Fruit fly (Drosophila melanogaster) whole organism, embryonic: ENCODE results near the gene tub.

Source experiments
- Atf-2 ChIP-seq: fragments of 200-800 bp; sonication (Bioruptor generic); optimal IDR thresholded peaks from 2 replicates; lab custom pipeline; 2016; ENCODE audit warnings: missing biosample characterization, missing genetic modification characterization
- B-H1 ChIP-seq: fragments of 200-800 bp; sonication (Bioruptor generic); IDR thresholded peaks from 3 replicates; pipeline ENCODE4 v1.3.6; 2022; ENCODE audit warnings: missing biosample characterization, missing genetic modification characterization
- Bteb2 ChIP-seq: fragments of 200-800 bp; sonication (Bioruptor generic); optimal IDR thresholded peaks from 2 replicates; lab custom pipeline; 2016; ENCODE audit warnings: missing biosample characterization, missing genetic modification characterization
- CG10543 ChIP-seq: fragments of 200-800 bp; sonication (Bioruptor generic); optimal IDR thresholded peaks from 3 replicates; lab custom pipeline; 2017; ENCODE audit warnings: missing biosample characterization, mild to moderate bottlenecking, missing genetic modification characterization, moderate library complexity
- CG10565 ChIP-seq: fragments of 200-800 bp; sonication (Bioruptor generic); optimal IDR thresholded peaks from 3 replicates; lab custom pipeline; 2016; ENCODE audit warnings: missing biosample characterization, mild to moderate bottlenecking, missing genetic modification characterization
- CG11093 ChIP-seq: fragments of 200-800 bp; sonication (Bioruptor generic); IDR thresholded peaks from 3 replicates; pipeline ENCODE4 v1.3.6; 2022; ENCODE audit warnings: missing biosample characterization, missing genetic modification characterization
- CG11398 ChIP-seq: fragments of 200-800 bp; sonication (Bioruptor generic); optimal IDR thresholded peaks from 2 replicates; lab custom pipeline; 2016; ENCODE audit warnings: missing biosample characterization, missing genetic modification characterization
- CG11696 ChIP-seq: fragments of 200-800 bp; sonication (Bioruptor generic); IDR thresholded peaks from 2 replicates; pipeline ENCODE4 v1.3.6; 2022; ENCODE audit warnings: missing biosample characterization, missing genetic modification characterization
- CG12219 ChIP-seq: fragments of 200-800 bp; sonication (Bioruptor generic); optimal IDR thresholded peaks from 3 replicates; lab custom pipeline; 2018; ENCODE audit warnings: missing biosample characterization, mild to moderate bottlenecking, missing genetic modification characterization
- CG12391 ChIP-seq: fragments of 200-800 bp; sonication (Bioruptor generic); optimal IDR thresholded peaks from 3 replicates; lab custom pipeline; 2018; ENCODE audit warnings: missing biosample characterization, mild to moderate bottlenecking, missing genetic modification characterization, moderate library complexity
- CG13624 ChIP-seq: fragments of 200-800 bp; sonication (Bioruptor generic); optimal IDR thresholded peaks from 2 replicates; lab custom pipeline; 2016; ENCODE audit warnings: missing biosample characterization, missing genetic modification characterization
- CG13894 ChIP-seq: fragments of 200-800 bp; sonication (Bioruptor generic); optimal IDR thresholded peaks from 3 replicates; lab custom pipeline; 2018; ENCODE audit warnings: missing biosample characterization, mild to moderate bottlenecking, missing genetic modification characterization, moderate library complexity
- CG14710 ChIP-seq: fragments of 200-800 bp; sonication (Bioruptor generic); optimal IDR thresholded peaks from 3 replicates; lab custom pipeline; 2019; ENCODE audit warnings: missing biosample characterization, mild to moderate bottlenecking, missing genetic modification characterization, moderate library complexity
- CG1529 ChIP-seq: fragments of 200-800 bp; sonication (Bioruptor generic); optimal IDR thresholded peaks from 3 replicates; lab custom pipeline; 2018; ENCODE audit warnings: missing biosample characterization, missing genetic modification characterization
- CG18599 ChIP-seq: fragments of 200-800 bp; sonication (Bioruptor generic); optimal IDR thresholded peaks from 3 replicates; lab custom pipeline; 2017; ENCODE audit warnings: missing biosample characterization, missing genetic modification characterization, mild to moderate bottlenecking, moderate library complexity, missing genetic modification reagents
- CG18619 ChIP-seq: fragments of 200-800 bp; sonication (Bioruptor generic); optimal IDR thresholded peaks from 3 replicates; lab custom pipeline; 2017; ENCODE audit warnings: missing biosample characterization, mild to moderate bottlenecking, missing genetic modification characterization
- CG2678 ChIP-seq: fragments of 200-800 bp; sonication (Bioruptor generic); optimal IDR thresholded peaks from 3 replicates; lab custom pipeline; 2019; ENCODE audit warnings: missing biosample characterization, mild to moderate bottlenecking, missing genetic modification characterization, moderate library complexity
- CG30403 ChIP-seq: fragments of 200-800 bp; sonication (Bioruptor generic); optimal IDR thresholded peaks from 3 replicates; lab custom pipeline; 2016; ENCODE audit warnings: missing biosample characterization, missing genetic modification characterization
- CG31441 ChIP-seq: fragments of 200-800 bp; sonication (Bioruptor generic); IDR thresholded peaks from 2 replicates; pipeline ENCODE4 v1.3.6; 2022; ENCODE audit warnings: missing biosample characterization, missing genetic modification characterization
- CG33213 ChIP-seq: fragments of 200-800 bp; sonication (Bioruptor generic); optimal IDR thresholded peaks from 3 replicates; lab custom pipeline; 2016; ENCODE audit warnings: missing biosample characterization, missing genetic modification characterization
- CG4617 ChIP-seq: fragments of 200-800 bp; sonication (Bioruptor generic); optimal IDR thresholded peaks from 3 replicates; lab custom pipeline; 2016; ENCODE audit warnings: missing biosample characterization, missing genetic modification characterization, borderline replicate concordance
- CG6654 ChIP-seq: fragments of 200-800 bp; sonication (Bioruptor generic); optimal IDR thresholded peaks from 2 replicates; lab custom pipeline; 2017; ENCODE audit warnings: missing biosample characterization, mild to moderate bottlenecking, missing genetic modification characterization
- D19B ChIP-seq: fragments of 200-800 bp; sonication (Bioruptor generic); optimal IDR thresholded peaks from 2 replicates; lab custom pipeline; 2017; ENCODE audit warnings: missing biosample characterization, mild to moderate bottlenecking, missing genetic modification characterization
- Dek ChIP-seq: fragments of 200-800 bp; sonication (Bioruptor generic); optimal IDR thresholded peaks from 3 replicates; lab custom pipeline; 2019; ENCODE audit warnings: missing biosample characterization, mild to moderate bottlenecking, missing genetic modification characterization, moderate library complexity
- Dfd ChIP-seq, 2 experiments: fragments of >200 bp; optimal IDR thresholded peaks; 2 replicates each; lab custom pipeline; 2017; ENCODE audit warnings: missing biosample characterization in 2 of 2, missing genetic modification characterization in 2 of 2
- Dip3 ChIP-seq: fragments of 200-800 bp; sonication (Bioruptor generic); optimal IDR thresholded peaks from 3 replicates; lab custom pipeline; 2016; ENCODE audit warnings: missing biosample characterization, missing genetic modification characterization
- Ets97D ChIP-seq: fragments of 200-800 bp; sonication (Bioruptor generic); optimal IDR thresholded peaks from 3 replicates; lab custom pipeline; 2016; ENCODE audit warnings: missing biosample characterization, missing genetic modification characterization
- HmgZ ChIP-seq: fragments of 200-800 bp; sonication (Bioruptor generic); optimal IDR thresholded peaks from 2 replicates; lab custom pipeline; 2018; ENCODE audit warnings: missing biosample characterization, mild to moderate bottlenecking, missing genetic modification characterization
- Mad ChIP-seq: fragments of 200-800 bp; sonication (Bioruptor generic); optimal IDR thresholded peaks from 2 replicates; lab custom pipeline; 2016; ENCODE audit warnings: missing biosample characterization, missing genetic modification characterization
- NC2α ChIP-seq: fragments of 200-800 bp; sonication (Bioruptor generic); optimal IDR thresholded peaks from 2 replicates; lab custom pipeline; 2016; ENCODE audit warnings: missing biosample characterization, missing genetic modification characterization
- PHDP ChIP-seq: fragments of 200-800 bp; sonication (Bioruptor generic); optimal IDR thresholded peaks from 3 replicates; lab custom pipeline; 2018; ENCODE audit warnings: missing biosample characterization, mild to moderate bottlenecking, missing genetic modification characterization, moderate library complexity
- Taf1 ChIP-seq: fragments of 200-800 bp; sonication (Bioruptor generic); IDR thresholded peaks from 2 replicates; pipeline ENCODE4 v1.3.6; 2022; ENCODE audit warnings: missing biosample characterization, missing genetic modification characterization
- Xbp1 ChIP-seq: fragments of 200-800 bp; sonication (Bioruptor generic); optimal IDR thresholded peaks from 3 replicates; lab custom pipeline; 2016; ENCODE audit warnings: missing biosample characterization, mild to moderate bottlenecking, missing genetic modification characterization
- amos ChIP-seq: fragments of 200-800 bp; sonication (Bioruptor generic); IDR thresholded peaks from 2 replicates; pipeline ENCODE4 v1.3.6; 2022; ENCODE audit warnings: missing biosample characterization, missing genetic modification characterization; ENCODE audit not compliant: partially characterized antibody
- ara ChIP-seq: fragments of 200-800 bp; sonication (Bioruptor generic); IDR thresholded peaks from 2 replicates; pipeline ENCODE4 v1.3.6; 2022; ENCODE audit warnings: missing biosample characterization, missing genetic modification characterization
- danr ChIP-seq: fragments of 200-800 bp; sonication (Bioruptor generic); IDR thresholded peaks from 2 replicates; pipeline ENCODE4 v1.3.6; 2022; ENCODE audit warnings: missing biosample characterization, missing genetic modification characterization
- ems ChIP-seq: fragments of 200-800 bp; sonication (Bioruptor generic); optimal IDR thresholded peaks from 3 replicates; lab custom pipeline; 2016; ENCODE audit warnings: missing biosample characterization, missing genetic modification characterization
- eyg ChIP-seq: fragments of 200-800 bp; sonication (Bioruptor generic); optimal IDR thresholded peaks from 3 replicates; lab custom pipeline; 2016; ENCODE audit warnings: missing biosample characterization, missing genetic modification characterization
- h ChIP-seq: fragments of >200 bp; optimal IDR thresholded peaks from 2 replicates; lab custom pipeline; 2017
- hth ChIP-seq: fragments of >200 bp; optimal IDR thresholded peaks from 2 replicates; lab custom pipeline; 2017; ENCODE audit warnings: inconsistent platforms
- kay ChIP-seq: fragments of 200-800 bp; sonication (Bioruptor generic); optimal IDR thresholded peaks from 2 replicates; lab custom pipeline; 2016; ENCODE audit warnings: missing biosample characterization, missing genetic modification characterization
- klu ChIP-seq: fragments of 200-800 bp; sonication (Bioruptor generic); IDR thresholded peaks from 2 replicates; pipeline ENCODE4 v1.3.6; 2022; ENCODE audit warnings: missing biosample characterization, missing genetic modification characterization
- knrl ChIP-seq: fragments of 200-800 bp; sonication (Bioruptor generic); IDR thresholded peaks from 3 replicates; pipeline ENCODE4 v1.3.6; 2022; ENCODE audit warnings: missing biosample characterization, missing genetic modification characterization; ENCODE audit not compliant: partially characterized antibody
- sd ChIP-seq: fragments of 200-800 bp; sonication (Bioruptor generic); optimal IDR thresholded peaks from 3 replicates; lab custom pipeline; 2018; ENCODE audit warnings: missing biosample characterization, mild to moderate bottlenecking, missing genetic modification characterization, moderate library complexity
- sens-2 ChIP-seq: fragments of 200-800 bp; sonication (Bioruptor generic); IDR thresholded peaks from 2 replicates; pipeline ENCODE4 v1.3.6; 2022; ENCODE audit warnings: missing biosample characterization, missing genetic modification characterization
- sisA ChIP-seq: fragments of 200-800 bp; sonication (Bioruptor generic); IDR thresholded peaks from 2 replicates; pipeline ENCODE4 v1.3.6; 2022; ENCODE audit warnings: missing biosample characterization, missing genetic modification characterization
- ssp ChIP-seq: fragments of 200-800 bp; sonication (Bioruptor generic); IDR thresholded peaks from 2 replicates; pipeline ENCODE4 v1.3.6; 2022; ENCODE audit warnings: missing biosample characterization, missing genetic modification characterization
- trh ChIP-seq: fragments of 200-800 bp; sonication (Bioruptor generic); optimal IDR thresholded peaks from 2 replicates; lab custom pipeline; 2016; ENCODE audit warnings: missing biosample characterization, missing genetic modification characterization
- tup ChIP-seq: fragments of 200-800 bp; sonication (Bioruptor generic); optimal IDR thresholded peaks from 2 replicates; lab custom pipeline; 2016; ENCODE audit warnings: missing biosample characterization, mild to moderate bottlenecking, missing genetic modification characterization, moderate library complexity
- unc-4 ChIP-seq: fragments of 200-800 bp; sonication (Bioruptor generic); IDR thresholded peaks from 2 replicates; pipeline ENCODE4 v1.3.6; 2022; ENCODE audit warnings: missing biosample characterization, missing genetic modification characterization; ENCODE audit not compliant: partially characterized antibody

Gene tub

dm6 chr3R:4402884-4403705, 15.6 kb downstream of the tub start, which contains the start of gene lost (continued):
- TF ChIP-seq unc-4 (GFP tag; lab: Robert Waterston, UW) (peak; percentile 97), CG30403 (GFP tag; lab: Kevin White, UChicago) (no peak), CG31441 (peak; percentile 34; the same call in 1 of the 2 replicates), CG12219 (GFP tag; lab: Kevin White, UChicago) (peak; percentile 1), ara (GFP tag; lab: Robert Waterston, UW) (peak; percentile 51; the same call in 1 of the 2 replicates), CG1529 (GFP tag; lab: Kevin White, UChicago) (no peak), trh (GFP tag; lab: Kevin White, UChicago) (no peak), ssp (GFP tag; lab: Robert Waterston, UW) (peak; percentile 89), CG10565 (GFP tag; lab: Kevin White, UChicago) (no peak), CG18619 (GFP tag; lab: Kevin White, UChicago) (no peak), eyg (GFP tag; lab: Kevin White, UChicago) (peak; percentile 2), ems (GFP tag; lab: Kevin White, UChicago) (peak; percentile 8), CG11093 (no peak), Taf1 (no peak), CG12391 (tag; lab: Kevin White, UChicago) (peak; percentile 58), sisA (GFP tag; lab: Robert Waterston, UW) (no peak), NC2α (GFP tag; lab: Kevin White, UChicago) (no peak), B-H1 (GFP tag; lab: Robert Waterston, UW) (no peak; the same call in 2 of the 3 replicates), CG13894 (tag; lab: Kevin White, UChicago) (peak; percentile 61), D19B (GFP tag; lab: Kevin White, UChicago) (peak; percentile 16), CG18599 (peak; percentile 15), h (lab: Kevin White, UChicago) (no peak), Dek (tag; lab: Kevin White, UChicago) (peak; percentile 34), klu (GFP tag; lab: Robert Waterston, UW) (no peak), PHDP (tag; lab: Kevin White, UChicago) (peak; percentile 33), CG33213 (GFP tag; lab: Kevin White, UChicago) (peak; percentile 39), knrl (GFP tag; lab: Robert Waterston, UW) (peak; percentile 99), hth (lab: Kevin White, UChicago) (no peak), danr (GFP tag; lab: Robert Waterston, UW) (no peak), CG13624 (no peak), CG11696 (no peak), amos (GFP tag; lab: Robert Waterston, UW) (peak; percentile 99), HmgZ (tag; lab: Kevin White, UChicago) (peak; percentile 70), Ets97D (peak; percentile 94), CG2678 (no peak), Mad (no peak), Dfd (GFP tag; optimal IDR thresholded peaks at IDR 0.05; lab: Kevin White, UChicago) (no peak), CG11398 (GFP tag; lab: Kevin White, UChicago) (no peak), sd (tag; lab: Kevin White, UChicago) (no peak), Bteb2 (no peak), kay (GFP tag; lab: Kevin White, UChicago) (no peak), sens-2 (GFP tag; lab: Robert Waterston, UW) (no peak), Xbp1 (GFP tag; lab: Kevin White, UChicago) (peak; percentile 13), CG4617 (peak; percentile 28), CG6654 (GFP tag; lab: Kevin White, UChicago) (no peak), CG14710 (tag; lab: Kevin White, UChicago) (peak; percentile 54), tup (no peak), Atf-2 (no peak), Dip3 (GFP tag; lab: Kevin White, UChicago) (no peak), CG10543 (GFP tag; lab: Kevin White, UChicago) (peak; percentile 10)
